Worm (Caenorhabditis elegans) whole organism, L4 larva: ENCODE measurements around the gene str-246.

Experiments
- F10B5.3 ChIP-seq: sonication (generic microtip); optimal IDR thresholded peaks from 2 replicates; lab custom pipeline; 2016; ENCODE audit warnings: mild to moderate bottlenecking, missing genetic modification characterization, missing compliant biosample characterization
- F26F4.8 ChIP-seq: fragments of 200-800 bp; sonication (Bioruptor generic); conservative IDR thresholded peaks from 2 replicates; pipeline ENCODE4 v1.3.6; 2022; ENCODE audit warnings: missing genetic modification characterization, missing compliant biosample characterization
- F44E2.7 ChIP-seq: fragments of 200-800 bp; sonication (Bioruptor generic); IDR thresholded peaks from 2 replicates; pipeline ENCODE4 v2.1.2; 2022; ENCODE audit warnings: missing genetic modification characterization, missing compliant biosample characterization
- F49E8.2 ChIP-seq: sonication (generic microtip); optimal IDR thresholded peaks from 2 replicates; lab custom pipeline; 2016; ENCODE audit warnings: missing compliant biosample characterization, mild to moderate bottlenecking, missing genetic modification characterization, borderline replicate concordance
- Y48G9A.11 ChIP-seq: fragments of 200-800 bp; sonication (Bioruptor generic); IDR thresholded peaks from 2 replicates; pipeline ENCODE4 v1.3.6; 2022; ENCODE audit warnings: missing genetic modification reagents, missing genetic modification characterization, missing compliant biosample characterization
- Y5F2A.4 ChIP-seq: fragments of 200-800 bp; sonication (Bioruptor generic); optimal IDR thresholded peaks from 2 replicates; lab custom pipeline; 2018; ENCODE audit warnings: mild to moderate bottlenecking, missing genetic modification characterization, missing compliant biosample characterization
- Y75B8A.6 ChIP-seq: fragments of 200-800 bp; sonication (Bioruptor generic); IDR thresholded peaks from 2 replicates; pipeline ENCODE4 v1.3.6; 2022; ENCODE audit warnings: missing genetic modification reagents, missing genetic modification characterization, missing compliant biosample characterization
- ZK337.2 ChIP-seq: fragments of 200-800 bp; sonication (Bioruptor generic); IDR thresholded peaks from 2 replicates; pipeline ENCODE4 v1.3.6; 2022; ENCODE audit warnings: missing genetic modification reagents, missing genetic modification characterization, missing compliant biosample characterization
- ceh-28 ChIP-seq: fragments of 150-350 bp; optimal IDR thresholded peaks from 2 replicates; lab custom pipeline; 2014; ENCODE audit warnings: missing biosample characterization, missing genetic modification reagents, missing genetic modification characterization
- ceh-82 ChIP-seq: sonication (generic microtip); optimal IDR thresholded peaks from 2 replicates; lab custom pipeline; 2017; ENCODE audit warnings: missing biosample characterization, missing genetic modification characterization
- cey-2 ChIP-seq: sonication (generic microtip); optimal IDR thresholded peaks from 3 replicates; lab custom pipeline; 2017; ENCODE audit warnings: missing genetic modification characterization, mild to moderate bottlenecking, missing compliant biosample characterization, antibody characterized with exemption, borderline replicate concordance; ENCODE audit not compliant: insufficient read depth
- daf-16 ChIP-seq, 3 experiments: sonication (generic microtip); optimal IDR thresholded peaks; 2 replicates each; lab custom pipeline; 2016 to 2017; ENCODE audit warnings: missing genetic modification characterization in 3 of 3, missing genetic modification reagents in 3 of 3, mild to moderate bottlenecking in 2 of 3, missing compliant biosample characterization in 2 of 3, missing biosample characterization in 1 of 3, moderate library complexity in 1 of 3
- dmd-9 ChIP-seq: fragments of 200-800 bp; sonication (Bioruptor generic); IDR thresholded peaks from 2 replicates; pipeline ENCODE4 v1.3.6; 2022; ENCODE audit warnings: missing genetic modification reagents, missing genetic modification characterization, missing compliant biosample characterization
- duxl-1 ChIP-seq: sonication (generic microtip); optimal IDR thresholded peaks from 2 replicates; lab custom pipeline; 2016; ENCODE audit warnings: mild to moderate bottlenecking, missing genetic modification characterization, moderate library complexity, missing compliant biosample characterization; ENCODE audit not compliant: poor library complexity
- fkh-10 ChIP-seq: fragments of 150-350 bp; optimal IDR thresholded peaks from 2 replicates; lab custom pipeline; 2014; ENCODE audit warnings: missing biosample characterization, missing genetic modification reagents, missing genetic modification characterization
- hif-1 ChIP-seq, 2 experiments: sonication (generic microtip); optimal IDR thresholded peaks; 2 replicates each; lab custom pipeline; 2016 to 2017; ENCODE audit warnings: missing compliant biosample characterization in 2 of 2, missing genetic modification characterization in 2 of 2, missing genetic modification reagents in 2 of 2, missing genotype in 2 of 2, mild to moderate bottlenecking in 1 of 2
- lim-7 ChIP-seq: fragments of 200-800 bp; sonication (Bioruptor generic); IDR thresholded peaks from 2 replicates; pipeline ENCODE4 v1.3.6; 2022; ENCODE audit warnings: missing genetic modification characterization, missing compliant biosample characterization
- lin-38 ChIP-seq: fragments of 200-800 bp; sonication (Bioruptor generic); IDR thresholded peaks from 2 replicates; pipeline ENCODE4 v1.3.6; 2022; ENCODE audit warnings: missing genetic modification reagents, missing genetic modification characterization, missing compliant biosample characterization
- lin-39 ChIP-seq: fragments of 150-350 bp; optimal IDR thresholded peaks from 2 replicates; lab custom pipeline; 2014; ENCODE audit warnings: missing biosample characterization, missing genetic modification reagents, missing genetic modification characterization
- lir-3 ChIP-seq: sonication (generic microtip); optimal IDR thresholded peaks from 2 replicates; lab custom pipeline; 2016; ENCODE audit warnings: mild to moderate bottlenecking, missing genetic modification characterization, missing compliant biosample characterization
- madf-5 ChIP-seq, 2 experiments: fragments of 200-800 bp; sonication (Bioruptor generic); IDR thresholded peaks; 2 replicates each; pipeline ENCODE4 v1.3.6; 2022; ENCODE audit warnings: missing compliant biosample characterization in 2 of 2, missing genetic modification characterization in 2 of 2
- madf-9 ChIP-seq: fragments of 200-800 bp; sonication (Bioruptor generic); conservative IDR thresholded peaks from 2 replicates; pipeline ENCODE4 v1.3.6; 2022; ENCODE audit warnings: missing genetic modification reagents, missing genetic modification characterization, missing compliant biosample characterization
- mep-1 ChIP-seq: fragments of 150-350 bp; sonication (generic microtip); optimal IDR thresholded peaks from 3 replicates; lab custom pipeline; 2014; ENCODE audit warnings: missing biosample characterization, missing genetic modification characterization
- mes-2 ChIP-seq: sonication (generic microtip); optimal IDR thresholded peaks from 2 replicates; lab custom pipeline; 2016; ENCODE audit warnings: missing genotype, mild to moderate bottlenecking, missing genetic modification characterization, missing compliant biosample characterization; ENCODE audit not compliant: poor library complexity, severe bottlenecking
- mxl-2 ChIP-seq: fragments of 200-800 bp; sonication (Bioruptor generic); conservative IDR thresholded peaks from 2 replicates; pipeline ENCODE4 v1.3.6; 2022; ENCODE audit warnings: missing genetic modification reagents, missing genetic modification characterization, missing compliant biosample characterization
- mxl-3 ChIP-seq: fragments of 200-800 bp; sonication (Bioruptor generic); optimal IDR thresholded peaks from 2 replicates; lab custom pipeline; 2018; ENCODE audit warnings: mild to moderate bottlenecking, missing genetic modification characterization, missing compliant biosample characterization
- nhr-11 ChIP-seq: fragments of 150-350 bp; optimal IDR thresholded peaks from 2 replicates; lab custom pipeline; 2014; ENCODE audit warnings: missing biosample characterization, missing genetic modification characterization
- nhr-237 ChIP-seq: sonication (generic microtip); optimal IDR thresholded peaks from 2 replicates; lab custom pipeline; 2017; ENCODE audit warnings: missing biosample characterization, missing genetic modification characterization
- nhr-25 ChIP-seq: sonication (generic microtip); optimal IDR thresholded peaks from 2 replicates; lab custom pipeline; 2017; ENCODE audit warnings: missing genetic modification characterization, mild to moderate bottlenecking, missing compliant biosample characterization, antibody characterized with exemption, moderate library complexity, borderline replicate concordance; ENCODE audit not compliant: insufficient read depth
- nhr-6 ChIP-seq: fragments of 150-350 bp; optimal IDR thresholded peaks from 2 replicates; lab custom pipeline; 2014; ENCODE audit warnings: missing biosample characterization, missing genetic modification characterization
- rbr-2 ChIP-seq: sonication (generic microtip); optimal IDR thresholded peaks from 2 replicates; lab custom pipeline; 2016; ENCODE audit warnings: missing genotype, missing genetic modification characterization, missing compliant biosample characterization
- saeg-2 ChIP-seq: fragments of 200-800 bp; sonication (Bioruptor generic); IDR thresholded peaks from 2 replicates; pipeline ENCODE4 v1.3.6; 2022; ENCODE audit warnings: missing genetic modification reagents, missing genetic modification characterization, missing compliant biosample characterization
- sdz-12 ChIP-seq: fragments of 200-800 bp; sonication (Bioruptor generic); optimal IDR thresholded peaks from 2 replicates; lab custom pipeline; 2018; ENCODE audit warnings: mild to moderate bottlenecking, missing genetic modification characterization, missing compliant biosample characterization
- set-16 ChIP-seq: fragments of 200-800 bp; sonication (Bioruptor generic); IDR thresholded peaks from 2 replicates; pipeline ENCODE4 v1.3.6; 2022; ENCODE audit warnings: missing genetic modification reagents, missing genetic modification characterization, missing compliant biosample characterization
- spr-1 ChIP-seq: sonication (generic microtip); optimal IDR thresholded peaks from 2 replicates; lab custom pipeline; 2016; ENCODE audit warnings: mild to moderate bottlenecking, missing genetic modification characterization, missing compliant biosample characterization
- unc-130 ChIP-seq: sonication (generic microtip); optimal IDR thresholded peaks from 2 replicates; lab custom pipeline; 2016; ENCODE audit warnings: missing genetic modification reagents, missing genetic modification characterization, missing compliant biosample characterization
- vab-7 ChIP-seq: fragments of 200-800 bp; sonication (Bioruptor generic); IDR thresholded peaks from 2 replicates; pipeline ENCODE4 v1.3.6; 2022; ENCODE audit warnings: missing genetic modification reagents, missing genetic modification characterization, missing compliant biosample characterization
- zag-1 ChIP-seq: fragments of 150-350 bp; optimal IDR thresholded peaks from 2 replicates; lab custom pipeline; 2014; ENCODE audit warnings: missing biosample characterization, missing genetic modification characterization

The str-246 gene

DNA sequence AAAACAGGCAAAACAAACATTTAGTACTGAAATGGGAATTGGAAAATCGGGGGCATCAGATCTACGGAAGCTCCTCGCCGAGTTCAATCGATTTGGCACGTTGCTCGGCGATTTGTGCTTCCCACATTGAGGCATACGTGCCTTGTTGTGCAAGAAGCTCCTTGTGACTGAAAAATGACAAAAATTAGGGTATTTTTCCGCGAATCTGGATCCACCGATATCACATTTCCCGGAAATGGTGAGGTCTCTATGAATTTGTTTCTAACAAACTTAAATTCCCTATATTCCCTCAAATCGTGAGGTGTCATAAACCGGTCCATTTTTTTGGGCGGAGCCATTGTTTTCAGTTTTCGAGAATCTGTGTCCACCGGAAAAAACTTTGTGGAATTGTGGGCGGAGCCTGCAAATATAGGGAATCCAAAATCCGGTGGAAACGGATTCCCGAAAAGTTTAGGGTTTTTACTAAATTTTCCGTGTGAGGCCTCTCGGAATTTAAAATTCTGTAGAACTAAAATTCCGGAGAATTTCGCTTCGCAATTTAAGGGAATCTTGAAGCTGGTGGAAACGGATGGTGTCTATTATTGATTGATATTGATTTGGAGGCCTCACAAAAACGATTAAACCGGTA is 14.3 kb downstream of the str-246 start (continued):
- TF ChIP-seq sdz-12 (GFP tag; lab: Kevin White, UChicago) = peak; percentile 25
- TF ChIP-seq saeg-2 (GFP tag; lab: Robert Waterston, UW) = no peak
- TF ChIP-seq F10B5.3 (tag; lab: Kevin White, UChicago) = no peak
- no peak for TF ChIP-seq mxl-2 (GFP tag; lab: Robert Waterston, UW)
- TF ChIP-seq nhr-237 (tag; lab: Kevin White, UChicago) = no peak
- TF ChIP-seq nhr-6 = no peak
- TF ChIP-seq lir-3 (tag; lab: Kevin White, UChicago) = no peak
- TF ChIP-seq duxl-1 (tag; lab: Kevin White, UChicago) = no peak
- TF ChIP-seq cey-2 = no peak
- no peak for TF ChIP-seq Y5F2A.4 (GFP tag; lab: Kevin White, UChicago)
- TF ChIP-seq ceh-28 = peak; percentile 13
- no peak for TF ChIP-seq lin-39 (tag; lab: Kevin White, UChicago)
- peak; percentile 32 for TF ChIP-seq mxl-3 (GFP tag; lab: Kevin White, UChicago)
- TF ChIP-seq dmd-9 (GFP tag; lab: Robert Waterston, UW) = peak; percentile 67; the same call in 1 of the 2 replicates
- TF ChIP-seq, all 104 proteins: peak for 21

DNA sequence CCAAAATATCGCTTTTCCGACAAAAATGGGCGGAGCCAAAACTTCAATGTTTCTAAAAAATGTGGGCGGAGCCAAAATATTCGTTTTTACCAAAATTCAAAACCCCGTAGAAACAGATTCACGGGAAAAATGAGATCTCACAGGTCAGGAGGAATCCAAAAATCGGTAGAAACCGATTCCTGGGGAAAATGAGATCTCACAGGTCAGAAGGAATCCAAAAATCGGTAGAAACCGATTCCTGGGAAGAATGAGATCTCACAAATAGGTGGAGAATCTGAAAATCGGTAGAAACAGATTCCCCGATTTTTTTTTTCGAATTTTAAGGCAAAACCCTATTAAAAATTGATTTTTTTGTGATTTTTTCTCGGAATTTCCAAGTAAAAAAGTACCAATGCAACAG is 16.0 kb downstream of the str-246 start:
- TF ChIP-seq nhr-11 (tag; lab: Kevin White, UChicago) = no peak
- 0 out of 2 replicates have a peak, but pooled peaks have one; percentile 16 for TF ChIP-seq vab-7 (GFP tag; lab: Robert Waterston, UW)
- TF ChIP-seq hif-1 (tag; optimal IDR thresholded peaks at IDR 0.05; lab: Kevin White, UChicago) = peak in 1 of 2 experiments; percentile 56
- TF ChIP-seq fkh-10 = no peak
- TF ChIP-seq sdz-12 (GFP tag; lab: Kevin White, UChicago) = no peak
- TF ChIP-seq ZK337.2 = no peak
- peak; percentile 91 for TF ChIP-seq mes-2
- TF ChIP-seq lin-39 (tag; lab: Kevin White, UChicago) = no peak
- TF ChIP-seq Y75B8A.6 = no peak
- TF ChIP-seq lim-7 (GFP tag; lab: Robert Waterston, UW) = no peak
- no peak for TF ChIP-seq F26F4.8 (GFP tag; lab: Robert Waterston, UW)
- 0 out of 2 replicates have a peak, but pooled peaks have one; percentile 41 for TF ChIP-seq dmd-9 (GFP tag; lab: Robert Waterston, UW)
- TF ChIP-seq unc-130 = peak; percentile 82

DNA sequence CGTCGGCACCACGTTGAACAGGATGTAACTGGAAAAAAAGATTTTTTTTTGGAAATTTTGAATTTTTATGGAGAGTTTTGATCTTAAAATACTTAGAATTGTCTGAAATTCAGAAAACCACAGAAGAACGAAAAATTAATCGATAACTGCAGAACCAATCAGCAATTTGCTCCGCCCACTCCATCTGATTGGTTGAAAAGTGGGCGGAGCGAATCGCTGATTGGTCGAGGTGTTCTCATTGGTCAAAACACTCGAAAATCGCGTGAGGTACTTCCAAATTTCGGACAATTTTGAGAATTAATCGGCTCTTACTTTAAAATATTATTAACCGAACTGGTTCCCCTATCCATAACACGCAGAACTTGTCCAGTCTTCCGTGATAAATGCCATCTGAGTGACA is 18.2 kb downstream of the str-246 start:
- TF ChIP-seq F26F4.8 (GFP tag; lab: Robert Waterston, UW) (no peak), mep-1 (no peak), set-16 (no peak), lin-38 (GFP tag; lab: Robert Waterston, UW) (no peak), nhr-25 (tag; lab: Kevin White, UChicago) (no peak), rbr-2 (tag; lab: Kevin White, UChicago) (no peak), spr-1 (tag; lab: Kevin White, UChicago) (no peak), madf-9 (GFP tag; lab: Robert Waterston, UW) (no peak), sdz-12 (GFP tag; lab: Kevin White, UChicago) (no peak), daf-16 (GFP tag; optimal IDR thresholded peaks at IDR 0.05; lab: Kevin White, UChicago) (no peak), daf-16 (tag; optimal IDR thresholded peaks at IDR 0.05; lab: Kevin White, UChicago) (no peak), F44E2.7 (GFP tag; lab: Robert Waterston, UW) (no peak), hif-1 (tag; optimal IDR thresholded peaks at IDR 0.05; lab: Kevin White, UChicago) (no peak), ceh-82 (no peak), madf-5 (GFP tag; IDR thresholded peaks at IDR 0.05; lab: Robert Waterston, UW) (no peak), F49E8.2 (no peak), zag-1 (tag; lab: Kevin White, UChicago) (no peak), Y48G9A.11 (no peak)
